Worm (Caenorhabditis elegans) whole organism, midembryonic: ENCODE data around the gene F14F3.4.

Source experiments
- T22C8.4 ChIP-seq: fragments of 200-800 bp; sonication (Bioruptor generic); IDR thresholded peaks from 2 replicates; pipeline ENCODE4 v1.3.6; 2022; ENCODE audit warnings: missing genetic modification characterization, missing compliant biosample characterization
- cog-1 ChIP-seq: sonication (generic microtip); optimal IDR thresholded peaks from 2 replicates; lab custom pipeline; 2016; ENCODE audit warnings: missing genetic modification characterization, missing compliant biosample characterization
- flt-1 ChIP-seq: fragments of 200-800 bp; sonication (Bioruptor generic); IDR thresholded peaks from 2 replicates; pipeline ENCODE4 v1.3.6; 2022; ENCODE audit warnings: missing genetic modification characterization, missing compliant biosample characterization
- klf-2 ChIP-seq: fragments of 200-800 bp; sonication (Bioruptor generic); conservative IDR thresholded peaks from 2 replicates; pipeline ENCODE4 v1.3.6; 2022; ENCODE audit warnings: missing genetic modification reagents, missing genetic modification characterization, missing compliant biosample characterization
- med-1 ChIP-seq: sonication (generic microtip); optimal IDR thresholded peaks from 2 replicates; lab custom pipeline; 2017; ENCODE audit warnings: missing genetic modification characterization, mild to moderate bottlenecking, missing compliant biosample characterization, antibody characterized with exemption, missing genetic modification reagents; ENCODE audit not compliant: insufficient read depth
- ref-1 ChIP-seq: fragments of 200-800 bp; sonication (Bioruptor generic); conservative IDR thresholded peaks from 2 replicates; pipeline ENCODE4 v1.3.6; 2022; ENCODE audit warnings: missing genetic modification reagents, missing genetic modification characterization, missing compliant biosample characterization
- tab-1 ChIP-seq: fragments of 200-800 bp; sonication (Bioruptor generic); IDR thresholded peaks from 2 replicates; pipeline ENCODE4 v1.3.6; 2022; ENCODE audit warnings: missing genetic modification characterization, missing compliant biosample characterization
- ztf-23 ChIP-seq: fragments of 200-800 bp; sonication (Bioruptor generic); IDR thresholded peaks from 2 replicates; pipeline ENCODE4 v1.3.6; 2022; ENCODE audit warnings: missing genetic modification reagents, missing genetic modification characterization, missing compliant biosample characterization
- ztf-29 ChIP-seq: fragments of 200-800 bp; sonication (Bioruptor generic); IDR thresholded peaks from 2 replicates; pipeline ENCODE4 v1.3.6; 2022; ENCODE audit warnings: missing genetic modification reagents, missing genetic modification characterization, missing compliant biosample characterization

DNA sequence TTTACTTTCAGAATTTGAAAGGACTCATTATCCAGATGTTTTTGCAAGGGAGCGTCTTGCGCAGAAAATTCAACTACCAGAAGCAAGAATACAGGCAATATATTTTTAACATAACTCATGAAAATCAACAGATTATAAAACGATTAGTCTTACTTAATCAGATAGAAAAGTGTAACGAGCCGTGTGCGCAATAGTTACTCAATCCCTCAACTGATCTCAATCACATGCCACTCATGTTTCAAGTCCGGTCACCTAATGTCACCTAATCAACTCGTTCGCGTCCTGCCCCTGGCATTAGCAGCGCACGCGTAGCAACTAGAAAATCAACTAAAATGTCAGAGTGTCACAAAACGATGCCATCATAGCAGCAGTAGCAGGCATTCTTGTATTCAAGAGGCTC, 4.7 kb downstream of the F14F3.4 start:
- no peak for TF ChIP-seq cog-1
- no peak for TF ChIP-seq ztf-23 (GFP tag; lab: Robert Waterston, UW)
- no peak for TF ChIP-seq ztf-29 (GFP tag; lab: Robert Waterston, UW)
- no peak for TF ChIP-seq flt-1
- TF ChIP-seq ref-1 (GFP tag; lab: Robert Waterston, UW): no peak
- TF ChIP-seq med-1 (GFP tag; lab: Kevin White, UChicago): no peak
- TF ChIP-seq T22C8.4 (GFP tag; lab: Robert Waterston, UW): no peak
- TF ChIP-seq tab-1 (GFP tag; lab: Robert Waterston, UW): no peak
- TF ChIP-seq klf-2 (GFP tag; lab: Robert Waterston, UW): no peak
